Worm (Caenorhabditis elegans) whole organism, midembryonic: ENCODE data around the gene F38B6.3.

Experiments used
- T22C8.4 ChIP-seq: fragments of 200-800 bp; sonication (Bioruptor generic); IDR thresholded peaks from 2 replicates; pipeline ENCODE4 v1.3.6; 2022; ENCODE audit warnings: missing genetic modification characterization, missing compliant biosample characterization
- flt-1 ChIP-seq: fragments of 200-800 bp; sonication (Bioruptor generic); IDR thresholded peaks from 2 replicates; pipeline ENCODE4 v1.3.6; 2022; ENCODE audit warnings: missing genetic modification characterization, missing compliant biosample characterization
- tab-1 ChIP-seq: fragments of 200-800 bp; sonication (Bioruptor generic); IDR thresholded peaks from 2 replicates; pipeline ENCODE4 v1.3.6; 2022; ENCODE audit warnings: missing genetic modification characterization, missing compliant biosample characterization
- ztf-29 ChIP-seq: fragments of 200-800 bp; sonication (Bioruptor generic); IDR thresholded peaks from 2 replicates; pipeline ENCODE4 v1.3.6; 2022; ENCODE audit warnings: missing genetic modification reagents, missing genetic modification characterization, missing compliant biosample characterization

ce11 chrX:6654139-6654538 lies 39.3 kb upstream of the F38B6.3 start:
- TF ChIP-seq tab-1 (GFP tag; lab: Robert Waterston, UW) = no peak
- no peak for TF ChIP-seq T22C8.4 (GFP tag; lab: Robert Waterston, UW)
- TF ChIP-seq flt-1 = no peak
- no peak for TF ChIP-seq ztf-29 (GFP tag; lab: Robert Waterston, UW)
